Fruit fly (Drosophila melanogaster): ENCODE measurements around the gene CG14891.

CG14891 gene

dm6 chr3R:16614241-16614640 lies 42.9 kb downstream of the CG14891 start, which contains the start of gene CG10340 (continued):
- no peak for TF ChIP-seq CG6813 (GFP tag; optimal IDR thresholded peaks at IDR 0.05)
- TF ChIP-seq CG18764 (GFP tag; optimal IDR thresholded peaks at IDR 0.05) = peak; percentile 3
- no peak for TF ChIP-seq lab (GFP tag; optimal IDR thresholded peaks at IDR 0.05)
- TF ChIP-seq az2 (GFP tag; optimal IDR thresholded peaks at IDR 0.05) = no peak
- TF ChIP-seq croc (GFP tag; conservative IDR thresholded peaks at IDR 0.05) = no peak
- TF ChIP-seq cas (GFP tag; IDR thresholded peaks at IDR 0.05) = no peak
- TF ChIP-seq Dip3 (GFP tag; optimal IDR thresholded peaks at IDR 0.05) = no peak
- TF ChIP-seq Awh (GFP tag; IDR thresholded peaks at IDR 0.05) = no peak
- TF ChIP-seq Doc2 (GFP tag; IDR thresholded peaks at IDR 0.05) = no peak
- no peak for TF ChIP-seq CG4617 (GFP tag; optimal IDR thresholded peaks at IDR 0.05; ENCODE audit: borderline replicate concordance)
- TF ChIP-seq grn (GFP tag; optimal IDR thresholded peaks at IDR 0.05) = no peak
- peak; percentile 60 for TF ChIP-seq CG3995 (GFP tag; optimal IDR thresholded peaks at IDR 0.05)
- TF ChIP-seq CG7556 (GFP tag; optimal IDR thresholded peaks at IDR 0.05) = no peak
- peak; percentile 87 for TF ChIP-seq Opbp (GFP tag; IDR thresholded peaks at IDR 0.05; ENCODE audit: partially characterized antibody)
- no peak for TF ChIP-seq Tbp (GFP tag; optimal IDR thresholded peaks at IDR 0.05)
- TF ChIP-seq cwo (GFP tag; optimal IDR thresholded peaks at IDR 0.05) = no peak
- TF ChIP-seq wdn (GFP tag; IDR thresholded peaks at IDR 0.05) = no peak
- no peak for TF ChIP-seq dmrt11E (tag; optimal IDR thresholded peaks at IDR 0.05)
- TF ChIP-seq so (GFP tag; IDR thresholded peaks at IDR 0.05) = no peak
- TF ChIP-seq Ssrp (tag; optimal IDR thresholded peaks at IDR 0.05) = no peak
- no peak for TF ChIP-seq CG6254 (GFP tag; optimal IDR thresholded peaks at IDR 0.05)
- no peak for TF ChIP-seq corto (GFP tag; optimal IDR thresholded peaks at IDR 0.05)
- TF ChIP-seq TFAM (GFP tag; optimal IDR thresholded peaks at IDR 0.05) = no peak
- TF ChIP-seq Ets97D (GFP tag; optimal IDR thresholded peaks at IDR 0.05) = no peak
- TF ChIP-seq CG31224 (GFP tag; IDR thresholded peaks at IDR 0.05) = no peak
- TF ChIP-seq CG13894 (tag; optimal IDR thresholded peaks at IDR 0.05) = no peak
- no peak for TF ChIP-seq Neu2 (GFP tag; optimal IDR thresholded peaks at IDR 0.05; ENCODE audit: borderline replicate concordance)
- no peak for TF ChIP-seq Oaz (GFP tag; IDR thresholded peaks at IDR 0.05)
- no peak for TF ChIP-seq Nf-YB (GFP tag; optimal IDR thresholded peaks at IDR 0.05)
- no peak for TF ChIP-seq CG9727 (GFP tag; optimal IDR thresholded peaks at IDR 0.05)
- no peak for TF ChIP-seq CG8359 (GFP tag; optimal IDR thresholded peaks at IDR 0.05; ENCODE audit: borderline replicate concordance)
- no peak for TF ChIP-seq shn (GFP tag; optimal IDR thresholded peaks at IDR 0.05)
- TF ChIP-seq mld (GFP tag; IDR thresholded peaks at IDR 0.05; ENCODE audit: partially characterized antibody) = no peak
- no peak for TF ChIP-seq CG1602 (GFP tag; optimal IDR thresholded peaks at IDR 0.05)
- peak; percentile 38 for TF ChIP-seq CG15514 (GFP tag; optimal IDR thresholded peaks at IDR 0.05)
- no peak for TF ChIP-seq B-H1 (GFP tag; IDR thresholded peaks at IDR 0.05)
- TF ChIP-seq CG8281 (tag; optimal IDR thresholded peaks at IDR 0.05) = no peak
- TF ChIP-seq CG43689 (GFP tag; IDR thresholded peaks at IDR 0.05) = no peak
- TF ChIP-seq disco-r (GFP tag; optimal IDR thresholded peaks at IDR 0.05) = no peak
- TF ChIP-seq CrebB (tag; optimal IDR thresholded peaks at IDR 0.05) = no peak
- TF ChIP-seq MESR4 (GFP tag; optimal IDR thresholded peaks at IDR 0.05) = peak; percentile 81
- no peak for TF ChIP-seq CG10209 (GFP tag; optimal IDR thresholded peaks at IDR 0.05)
- TF ChIP-seq dm (GFP tag; optimal IDR thresholded peaks at IDR 0.05) = peak; percentile 41
- TF ChIP-seq CG31388 (GFP tag; optimal IDR thresholded peaks at IDR 0.05) = no peak
- no peak for TF ChIP-seq CG3726 (GFP tag; IDR thresholded peaks at IDR 0.05)
- no peak for TF ChIP-seq Meics (GFP tag; optimal IDR thresholded peaks at IDR 0.05)
- TF ChIP-seq CG30020 (tag; optimal IDR thresholded peaks at IDR 0.05) = no peak
- TF ChIP-seq CG12769 (tag; optimal IDR thresholded peaks at IDR 0.05) = no peak
- TF ChIP-seq CG17829 (tag; optimal IDR thresholded peaks at IDR 0.05) = no peak
- no peak for TF ChIP-seq CG6175 (GFP tag; IDR thresholded peaks at IDR 0.05)
- TF ChIP-seq CG15073 (GFP tag; optimal IDR thresholded peaks at IDR 0.05) = no peak

Measured in whole organism, embryonic.